Fruit fly (Drosophila melanogaster): Measurements from ENCODE around the gene Gr93c.

Gene Gr93c

dm6 chr3R:21849988-21850460 lies 5.0 kb upstream of the Gr93c start (continued):
- TF ChIP-seq CG7839 (tag; optimal IDR thresholded peaks at IDR 0.05), result peak; percentile 45
- no peak for TF ChIP-seq E2f1 (GFP tag; IDR thresholded peaks at IDR 0.05)
- TF ChIP-seq Rx (GFP tag; IDR thresholded peaks at IDR 0.05), result 0 out of 2 replicates have a peak, but pooled peaks have one; percentile 3
- TF ChIP-seq CG6654 (GFP tag; optimal IDR thresholded peaks at IDR 0.05), result no peak
- TF ChIP-seq sisA (GFP tag; IDR thresholded peaks at IDR 0.05), result 0 out of 2 replicates have a peak, but pooled peaks have one; percentile 26
- peak; percentile 67 for TF ChIP-seq shn (GFP tag; optimal IDR thresholded peaks at IDR 0.05)
- peak; percentile 50 for TF ChIP-seq CG15601 (tag; optimal IDR thresholded peaks at IDR 0.05)
- no peak for TF ChIP-seq Hmx (GFP tag; optimal IDR thresholded peaks at IDR 0.05)
- peak; percentile 14 for TF ChIP-seq CG8924 (tag; optimal IDR thresholded peaks at IDR 0.05)
- peak; percentile 36 for TF ChIP-seq CG12659 (GFP tag; optimal IDR thresholded peaks at IDR 0.05)
- peak; percentile 89 for TF ChIP-seq Ets65A (GFP tag)
- TF ChIP-seq otp (GFP tag; IDR thresholded peaks at IDR 0.05), result no peak
- TF ChIP-seq Camta (GFP tag; optimal IDR thresholded peaks at IDR 0.05), result peak; percentile 54
- peak; percentile 21; the same call in 1 of the 2 replicates for TF ChIP-seq MBD-R2 (GFP tag; IDR thresholded peaks at IDR 0.05)
- TF ChIP-seq CG5953 (GFP tag; IDR thresholded peaks at IDR 0.05), result no peak
- peak; percentile 33; the same call in 1 of the 2 replicates for TF ChIP-seq rib (GFP tag; IDR thresholded peaks at IDR 0.05)
- no peak for TF ChIP-seq sima (GFP tag; optimal IDR thresholded peaks at IDR 0.05)
- TF ChIP-seq PHDP (tag; optimal IDR thresholded peaks at IDR 0.05), result peak; percentile 25
- TF ChIP-seq Side (GFP tag; optimal IDR thresholded peaks at IDR 0.05), result peak; percentile 44
- peak; percentile 37 for TF ChIP-seq CG11504 (tag; optimal IDR thresholded peaks at IDR 0.05)
- TF ChIP-seq az2 (GFP tag; optimal IDR thresholded peaks at IDR 0.05), result peak; percentile 42
- peak; percentile 15; the same call in 1 of the 2 replicates for TF ChIP-seq amos (GFP tag; IDR thresholded peaks at IDR 0.05; ENCODE audit: partially characterized antibody)
- TF ChIP-seq Med (GFP tag), result peak; percentile 73
- TF ChIP-seq CG14014 (GFP tag; IDR thresholded peaks at IDR 0.05), result no peak
- TF ChIP-seq Sin3A (optimal IDR thresholded peaks at IDR 0.05), result no peak
- TF ChIP-seq CG18599 (GFP tag; optimal IDR thresholded peaks at IDR 0.05), result peak; percentile 17
- no peak for TF ChIP-seq Taf1 (GFP tag; IDR thresholded peaks at IDR 0.05)
- no peak for TF ChIP-seq pho (GFP tag; optimal IDR thresholded peaks at IDR 0.05)
- TF ChIP-seq CG3407 (GFP tag; optimal IDR thresholded peaks at IDR 0.05), result peak; percentile 20
- TF ChIP-seq CG3847 (GFP tag; IDR thresholded peaks at IDR 0.05), result peak; percentile 32; the same call in 1 of the 2 replicates
- peak; percentile 30 for TF ChIP-seq kni (GFP tag; optimal IDR thresholded peaks at IDR 0.05)
- TF ChIP-seq Xrp1 (GFP tag; IDR thresholded peaks at IDR 0.05), result peak; percentile 72
- TF ChIP-seq tup (GFP tag; optimal IDR thresholded peaks at IDR 0.05), result peak; percentile 14
- TF ChIP-seq CG11085 (GFP tag; IDR thresholded peaks at IDR 0.05), result no peak
- peak; percentile 37 for TF ChIP-seq HLH54F (GFP tag; optimal IDR thresholded peaks at IDR 0.05)
- TF ChIP-seq lab (GFP tag; optimal IDR thresholded peaks at IDR 0.05), result peak; percentile 38
- no peak for TF ChIP-seq CG4328 (GFP tag; optimal IDR thresholded peaks at IDR 0.05)
- TF ChIP-seq Nf-YC (tag; optimal IDR thresholded peaks at IDR 0.05), result no peak
- TF ChIP-seq Sox100B (GFP tag; optimal IDR thresholded peaks at IDR 0.05), result peak; percentile 22
- no peak for TF ChIP-seq Spps (tag; optimal IDR thresholded peaks at IDR 0.05)
- no peak for TF ChIP-seq sna (GFP tag; IDR thresholded peaks at IDR 0.05; ENCODE audit: partially characterized antibody)
- peak; percentile 40 for TF ChIP-seq CG11398 (GFP tag; optimal IDR thresholded peaks at IDR 0.05)
- no peak for TF ChIP-seq vfl (GFP tag; optimal IDR thresholded peaks at IDR 0.05)
- no peak for TF ChIP-seq Meics (GFP tag; optimal IDR thresholded peaks at IDR 0.05)
- TF ChIP-seq bab2 (GFP tag; optimal IDR thresholded peaks at IDR 0.05), result peak; percentile 29
- TF ChIP-seq Oli (tag; optimal IDR thresholded peaks at IDR 0.05), result peak; percentile 51
- no peak for TF ChIP-seq pan (optimal IDR thresholded peaks at IDR 0.05)
- no peak for TF ChIP-seq pan (GFP tag; optimal IDR thresholded peaks at IDR 0.05 in 1 of 2, IDR thresholded peaks at IDR 0.05 in 1 of 2)
- TF ChIP-seq BEAF-32 (GFP tag; optimal IDR thresholded peaks at IDR 0.05), result no peak
- TF ChIP-seq D19B (GFP tag; optimal IDR thresholded peaks at IDR 0.05), result no peak
- TF ChIP-seq Hsf (GFP tag; optimal IDR thresholded peaks at IDR 0.05), result peak; percentile 59

Measured in whole organism, embryonic.